Worm (Caenorhabditis elegans) whole organism, mixed stage, embryonic: ENCODE data around the gene K04C1.3.

Source experiments
- elt-3 ChIP-seq: fragments of 150-350 bp; optimal IDR thresholded peaks from 2 replicates; lab custom pipeline; 2014; ENCODE audit warnings: missing biosample characterization, missing genetic modification characterization
- lsy-2 ChIP-seq: fragments of 150-350 bp; optimal IDR thresholded peaks from 2 replicates; lab custom pipeline; 2014; ENCODE audit warnings: missing biosample characterization, missing genetic modification characterization
- mab-5 ChIP-seq: fragments of 150-350 bp; optimal IDR thresholded peaks from 2 replicates; lab custom pipeline; 2014; ENCODE audit warnings: missing biosample characterization, missing genetic modification characterization
- mep-1 ChIP-seq: fragments of 150-350 bp; optimal IDR thresholded peaks from 2 replicates; lab custom pipeline; 2017; ENCODE audit warnings: missing biosample characterization, missing genetic modification reagents, missing genetic modification characterization, inconsistent platforms
- nhr-237 ChIP-seq: fragments of 150-350 bp; optimal IDR thresholded peaks from 2 replicates; lab custom pipeline; 2014; ENCODE audit warnings: missing biosample characterization, missing genetic modification characterization
- nhr-28 ChIP-seq: fragments of 150-350 bp; optimal IDR thresholded peaks from 2 replicates; lab custom pipeline; 2014; ENCODE audit warnings: missing biosample characterization, missing genetic modification characterization
- nhr-76 ChIP-seq: sonication (generic microtip); optimal IDR thresholded peaks from 2 replicates; lab custom pipeline; 2017; ENCODE audit warnings: missing biosample characterization, missing genetic modification characterization
- unc-39 ChIP-seq: fragments of 150-350 bp; optimal IDR thresholded peaks from 2 replicates; lab custom pipeline; 2014; ENCODE audit warnings: missing biosample characterization, missing genetic modification characterization

ce11 chrX:14244493-14244892 lies 1.3 kb upstream of the K04C1.3 start:
- TF ChIP-seq unc-39 (tag; lab: Kevin White, UChicago) (no peak), nhr-76 (tag; lab: Kevin White, UChicago) (no peak), nhr-237 (no peak), mep-1 (no peak), mab-5 (tag; lab: Kevin White, UChicago) (no peak), nhr-28 (tag; lab: Kevin White, UChicago) (no peak), elt-3 (tag; lab: Kevin White, UChicago) (no peak), lsy-2 (tag; lab: Kevin White, UChicago) (no peak)
